Fruit fly (Drosophila melanogaster) whole organism, pupa: ENCODE results near the gene CG32376.
A peak's percentile ranks its signal among the peaks of the same experiment; 100 is the strongest.

Experiments used
- CG10348 ChIP-seq: fragments of 200-800 bp; sonication (Bioruptor generic); IDR thresholded peaks from 2 replicates; pipeline ENCODE4 v1.3.6; 2022; ENCODE audit warnings: missing biosample characterization, missing genetic modification characterization
- CG12605 ChIP-seq: fragments of 200-800 bp; sonication (Bioruptor generic); IDR thresholded peaks from 2 replicates; pipeline ENCODE4 v1.3.6; 2022; ENCODE audit warnings: missing biosample characterization, missing genetic modification characterization
- CG15710 ChIP-seq: fragments of 200-800 bp; sonication (Bioruptor generic); optimal IDR thresholded peaks from 2 replicates; lab custom pipeline; 2018; ENCODE audit warnings: missing biosample characterization, mild to moderate bottlenecking, missing genetic modification characterization, moderate library complexity
- CG17806 ChIP-seq: fragments of 200-800 bp; sonication (Bioruptor generic); optimal IDR thresholded peaks from 2 replicates; lab custom pipeline; 2018; ENCODE audit warnings: missing biosample characterization, mild to moderate bottlenecking, missing genetic modification characterization, moderate library complexity
- CG32121 ChIP-seq: fragments of 200-800 bp; sonication (Bioruptor generic); IDR thresholded peaks from 2 replicates; pipeline ENCODE4 v1.3.6; 2022; ENCODE audit warnings: missing biosample characterization, missing genetic modification characterization
- CG34367 ChIP-seq: fragments of 200-800 bp; sonication (Bioruptor generic); optimal IDR thresholded peaks from 2 replicates; lab custom pipeline; 2018; ENCODE audit warnings: missing biosample characterization, mild to moderate bottlenecking, missing genetic modification characterization
- CG4496 ChIP-seq: fragments of 200-800 bp; sonication (Bioruptor generic); IDR thresholded peaks from 3 replicates; pipeline ENCODE4 v1.3.6; 2022; ENCODE audit warnings: missing biosample characterization, missing genetic modification characterization
- CG8159 ChIP-seq: fragments of 200-800 bp; sonication (Bioruptor generic); optimal IDR thresholded peaks from 3 replicates; lab custom pipeline; 2018; ENCODE audit warnings: missing biosample characterization, mild to moderate bottlenecking, missing genetic modification characterization, moderate library complexity
- CG8301 ChIP-seq: fragments of 200-800 bp; sonication (Bioruptor generic); optimal IDR thresholded peaks from 2 replicates; lab custom pipeline; 2018; ENCODE audit warnings: missing biosample characterization, mild to moderate bottlenecking, missing genetic modification characterization
- D1 ChIP-seq: fragments of 200-800 bp; sonication (Bioruptor generic); optimal IDR thresholded peaks from 2 replicates; lab custom pipeline; 2018; ENCODE audit warnings: missing biosample characterization, mild to moderate bottlenecking, missing genetic modification characterization, moderate library complexity
- EcR ChIP-seq: fragments of 200-800 bp; sonication (Bioruptor generic); optimal IDR thresholded peaks from 3 replicates; lab custom pipeline; 2019; ENCODE audit warnings: missing biosample characterization, missing genetic modification characterization, mild to moderate bottlenecking, moderate library complexity, missing genetic modification reagents
- Ets98B ChIP-seq: fragments of 200-800 bp; sonication (Bioruptor generic); IDR thresholded peaks from 2 replicates; pipeline ENCODE4 v1.3.6; 2022; ENCODE audit warnings: missing biosample characterization, missing genetic modification characterization
- Pif1A ChIP-seq: fragments of 200-800 bp; sonication (Bioruptor generic); optimal IDR thresholded peaks from 3 replicates; lab custom pipeline; 2016; ENCODE audit warnings: missing biosample characterization, missing genetic modification characterization
- Pif1B ChIP-seq: fragments of 200-800 bp; sonication (Bioruptor generic); optimal IDR thresholded peaks from 3 replicates; lab custom pipeline; 2016; ENCODE audit warnings: missing biosample characterization, missing genetic modification characterization
- Snoo ChIP-seq: fragments of 200-800 bp; sonication (Bioruptor generic); optimal IDR thresholded peaks from 3 replicates; lab custom pipeline; 2017; ENCODE audit warnings: missing biosample characterization, mild to moderate bottlenecking, missing genetic modification characterization, inconsistent platforms
- fd96Ca ChIP-seq: fragments of 200-800 bp; sonication (Bioruptor generic); IDR thresholded peaks from 3 replicates; pipeline ENCODE4 v1.3.6; 2022; ENCODE audit warnings: missing biosample characterization, missing genetic modification characterization
- gl ChIP-seq: fragments of 200-800 bp; sonication (Bioruptor generic); optimal IDR thresholded peaks from 2 replicates; lab custom pipeline; 2018; ENCODE audit warnings: missing biosample characterization, mild to moderate bottlenecking, missing genetic modification characterization
- rn ChIP-seq: fragments of 200-800 bp; sonication (Bioruptor generic); IDR thresholded peaks from 2 replicates; pipeline ENCODE4 v1.3.6; 2022; ENCODE audit warnings: missing biosample characterization, missing genetic modification characterization

CG32376 gene

dm6 chr3L:7539736-7540135 lies 2.5 kb downstream of the CG32376 start, which contains the start of gene CG16998:
Gene CG16998, minus strand, starts transcription at chr3L:7539836.
- TF ChIP-seq CG15710 (tag; lab: Kevin White, UChicago) (no peak), CG32121 (GFP tag; lab: Robert Waterston, UW) (no peak)

DNA sequence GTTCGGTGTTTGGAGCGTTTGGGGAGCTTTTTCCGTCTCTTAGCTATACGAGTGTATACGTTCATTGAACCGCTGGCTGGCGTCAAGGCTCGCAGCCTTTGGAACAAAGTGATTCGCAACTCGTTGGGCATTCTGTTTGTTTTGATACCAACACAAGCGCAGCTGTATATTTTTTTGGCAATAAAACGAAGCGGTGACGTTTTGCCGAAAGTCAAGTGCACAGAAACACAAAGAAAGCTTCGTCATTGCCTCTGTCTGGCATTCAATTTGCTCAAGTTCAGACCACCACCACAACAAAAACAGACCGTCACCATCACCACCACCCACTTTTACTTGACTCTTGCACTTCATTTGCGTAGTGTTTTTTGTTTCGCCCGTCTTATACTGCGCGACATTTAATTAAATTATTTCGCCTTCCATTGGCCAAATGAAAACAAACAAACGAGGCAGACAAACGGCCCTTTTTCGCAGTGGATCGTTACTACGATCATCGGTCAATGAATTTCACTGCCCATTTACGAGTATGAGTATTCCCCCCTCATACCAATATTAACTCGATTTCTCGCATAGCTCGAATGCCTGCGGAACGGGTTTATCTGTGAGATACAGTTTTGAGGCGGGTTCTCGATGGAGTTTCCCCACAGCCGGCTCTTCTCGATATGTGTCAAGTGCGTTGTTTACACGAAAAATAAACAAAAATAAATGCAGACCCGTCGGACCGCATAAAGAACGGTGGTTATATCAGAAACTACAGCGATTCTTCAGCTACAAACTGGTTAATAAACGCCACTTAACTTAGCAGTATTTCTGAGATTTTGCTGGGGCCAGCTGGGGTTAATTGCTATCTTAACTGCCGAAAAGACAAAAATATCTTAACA lies 11.6 kb downstream of the CG32376 start:
- TF ChIP-seq gl (tag; lab: Kevin White, UChicago) (no peak), fd96Ca (no peak), CG32121 (GFP tag; lab: Robert Waterston, UW) (0 out of 2 replicates have a peak, but pooled peaks have one; percentile 14), Ets98B (GFP tag; lab: Robert Waterston, UW) (no peak), rn (GFP tag; lab: Robert Waterston, UW) (no peak), EcR (GFP tag; lab: Kevin White, UChicago) (peak; percentile 87)
- TF ChIP-seq, all 21 proteins: peak for 2

- TF ChIP-seq CG10348 (GFP tag; lab: Robert Waterston, UW), result no peak
- TF ChIP-seq CG34367 (tag; lab: Kevin White, UChicago), result no peak
- TF ChIP-seq CG8159 (tag; lab: Kevin White, UChicago), result no peak
- peak; percentile 17 for TF ChIP-seq Snoo
- TF ChIP-seq CG4496, result peak; percentile 42; the same call in 2 of the 3 replicates
- peak; percentile 20; the same call in 1 of the 2 replicates for TF ChIP-seq Ets98B (GFP tag; lab: Robert Waterston, UW)
- TF ChIP-seq Pif1A (GFP tag; lab: Kevin White, UChicago), result peak; percentile 2
- peak; percentile 13 for TF ChIP-seq CG17806 (tag; lab: Kevin White, UChicago)
- no peak for TF ChIP-seq Pif1B (GFP tag; lab: Kevin White, UChicago)
- TF ChIP-seq CG32121 (GFP tag; lab: Robert Waterston, UW), result 0 out of 2 replicates have a peak, but pooled peaks have one; percentile 35
- TF ChIP-seq EcR (GFP tag; lab: Kevin White, UChicago), result peak; percentile 17
- no peak for TF ChIP-seq rn (GFP tag; lab: Robert Waterston, UW)
- peak; percentile 56; the same call in 2 of the 3 replicates for TF ChIP-seq fd96Ca
- peak; percentile 4 for TF ChIP-seq CG15710 (tag; lab: Kevin White, UChicago)
These were observed 12.9 kb downstream of the CG32376 start for dm6 chr3L:7529081-7530021.

DNA sequence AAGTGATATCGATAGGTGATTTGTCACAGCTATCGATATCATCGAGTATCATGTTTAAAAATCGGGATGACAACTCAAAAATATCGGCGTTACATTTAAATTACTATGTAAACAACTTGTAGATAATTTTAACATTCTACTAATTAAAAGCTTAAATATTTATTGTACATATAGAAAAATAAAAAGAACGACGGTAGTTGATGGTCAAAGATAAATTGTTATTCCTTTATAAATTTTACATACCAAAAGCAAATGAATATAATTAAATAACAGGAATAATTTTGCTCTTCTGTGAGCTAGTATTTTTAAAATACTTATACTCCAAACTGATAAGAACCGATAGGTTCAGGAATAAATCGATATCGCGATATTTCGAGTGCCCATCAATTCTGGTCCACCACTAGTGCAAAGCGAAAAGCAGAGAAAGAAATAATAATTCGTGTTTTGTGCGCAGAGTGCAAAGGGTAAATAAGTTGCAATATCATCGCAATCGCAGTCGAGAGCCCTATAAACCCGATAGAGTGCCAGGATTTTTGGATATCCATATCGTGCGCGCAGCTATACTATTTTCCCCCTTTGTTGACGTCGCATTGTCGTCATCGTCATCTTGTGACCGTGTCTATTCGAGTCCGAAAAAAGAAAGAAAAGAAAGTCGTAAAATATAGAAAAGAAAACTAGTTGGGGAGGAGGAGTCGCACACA lies 13.7 kb downstream of the CG32376 start, which contains the start of gene lqf:
Gene lqf (plus strand): TSS at position 401 of the 701 bp plus-strand sequence.
- TF ChIP-seq Ets98B (GFP tag; lab: Robert Waterston, UW) (no peak), fd96Ca (0 out of 3 replicates have a peak, but pooled peaks have one; percentile 7), D1 (tag; lab: Kevin White, UChicago) (no peak), rn (GFP tag; lab: Robert Waterston, UW) (no peak), Pif1A (GFP tag; lab: Kevin White, UChicago) (peak; percentile 20), Snoo (no peak), CG4496 (peak; percentile 6; the same call in 1 of the 3 replicates), CG34367 (tag; lab: Kevin White, UChicago) (no peak), CG8159 (tag; lab: Kevin White, UChicago) (peak; percentile 3), CG8301 (tag; lab: Kevin White, UChicago) (no peak), gl (tag; lab: Kevin White, UChicago) (no peak), CG12605 (no peak), Pif1B (GFP tag; lab: Kevin White, UChicago) (peak; percentile 20), CG15710 (tag; lab: Kevin White, UChicago) (peak; percentile 3)

- TF ChIP-seq fd96Ca, result no peak
- TF ChIP-seq CG8159 (tag; lab: Kevin White, UChicago), result no peak
- no peak for TF ChIP-seq CG32121 (GFP tag; lab: Robert Waterston, UW)
- no peak for TF ChIP-seq CG34367 (tag; lab: Kevin White, UChicago)
- TF ChIP-seq CG10348 (GFP tag; lab: Robert Waterston, UW), result no peak
- TF ChIP-seq Pif1A (GFP tag; lab: Kevin White, UChicago), result no peak
- TF ChIP-seq CG4496, result no peak
- TF ChIP-seq rn (GFP tag; lab: Robert Waterston, UW), result no peak
- TF ChIP-seq CG12605, result no peak
These were observed 14.4 kb downstream of the CG32376 start for dm6 chr3L:7527661-7528379.
